Fruit fly (Drosophila melanogaster): ENCODE measurements around the gene CG31088.

- TF ChIP-seq ey (GFP tag; optimal IDR thresholded peaks at IDR 0.05) (no peak), lola (GFP tag; optimal IDR thresholded peaks at IDR 0.05) (no peak), Sp1 (GFP tag; optimal IDR thresholded peaks at IDR 0.05) (no peak), GATAd (GFP tag; optimal IDR thresholded peaks at IDR 0.05) (no peak), jim (GFP tag; optimal IDR thresholded peaks at IDR 0.05) (no peak), Myc (optimal IDR thresholded peaks at IDR 0.05) (no peak), CG32264 (GFP tag; optimal IDR thresholded peaks at IDR 0.05) (no peak), pan (optimal IDR thresholded peaks at IDR 0.05) (no peak), Hr83 (GFP tag; optimal IDR thresholded peaks at IDR 0.05; ENCODE audit: poor library complexity, severe bottlenecking) (no peak), usp (GFP tag; optimal IDR thresholded peaks at IDR 0.05) (no peak), psq (GFP tag; optimal IDR thresholded peaks at IDR 0.05) (no peak), dl (GFP tag; optimal IDR thresholded peaks at IDR 0.05; ENCODE audit: insufficient read depth in 1 of 2, partially characterized antibody in 2 of 2) (no peak), Vsx2 (GFP tag; optimal IDR thresholded peaks at IDR 0.05; ENCODE audit: partially characterized antibody) (peak; percentile 87), Jra (GFP tag; optimal IDR thresholded peaks at IDR 0.05) (no peak)
These were observed 17.0 kb downstream of the CG31088 start, which contains the start of the genes CG5478 and blp for dm6 chr3R:15933609-15934232.

All from whole organism, wandering third instar larva.